Worm (Caenorhabditis elegans): ENCODE data around the gene trpp-6.

The trpp-6 gene

DNA sequence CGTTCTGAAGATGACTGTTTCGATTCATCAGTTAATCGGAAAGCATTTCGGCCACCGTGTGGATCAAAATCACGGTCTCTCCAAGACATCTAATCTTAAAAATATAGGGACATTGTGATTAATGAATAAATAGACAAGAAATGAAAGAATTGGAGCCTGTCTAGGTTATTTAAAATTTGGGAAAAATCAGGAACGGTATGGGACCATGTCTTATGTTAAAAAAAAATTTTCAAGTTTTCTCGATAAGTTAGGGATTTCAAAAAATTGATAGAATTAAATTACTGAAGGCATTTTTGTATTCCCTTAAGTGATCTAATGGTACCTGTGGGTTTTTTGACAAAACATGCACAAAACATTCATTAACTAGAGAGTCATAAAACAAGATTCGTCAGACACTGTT, 15.6 kb upstream of the trpp-6 start, which contains the start of gene unc-41:
unc-41 (minus strand) TSS at position 101 of the 400 bp plus-strand sequence.
- TF ChIP-seq hmbx-1 (tag; optimal IDR thresholded peaks at IDR 0.05) (no peak), hmg-4 (GFP tag; optimal IDR thresholded peaks at IDR 0.05) (no peak), scrt-1 (GFP tag; IDR thresholded peaks at IDR 0.05) (no peak), ceh-13 (GFP tag; optimal IDR thresholded peaks at IDR 0.05) (no peak), flt-1 (GFP tag; IDR thresholded peaks at IDR 0.05) (no peak), sea-1 (GFP tag; conservative IDR thresholded peaks at IDR 0.05) (no peak), ets-7 (tag; optimal IDR thresholded peaks at IDR 0.05) (no peak), B0310.2 (tag; optimal IDR thresholded peaks at IDR 0.05) (no peak), ceh-36 (tag; optimal IDR thresholded peaks at IDR 0.05) (no peak), tra-4 (tag; optimal IDR thresholded peaks at IDR 0.05) (no peak), pes-1 (GFP tag; IDR thresholded peaks at IDR 0.05) (no peak)

DNA sequence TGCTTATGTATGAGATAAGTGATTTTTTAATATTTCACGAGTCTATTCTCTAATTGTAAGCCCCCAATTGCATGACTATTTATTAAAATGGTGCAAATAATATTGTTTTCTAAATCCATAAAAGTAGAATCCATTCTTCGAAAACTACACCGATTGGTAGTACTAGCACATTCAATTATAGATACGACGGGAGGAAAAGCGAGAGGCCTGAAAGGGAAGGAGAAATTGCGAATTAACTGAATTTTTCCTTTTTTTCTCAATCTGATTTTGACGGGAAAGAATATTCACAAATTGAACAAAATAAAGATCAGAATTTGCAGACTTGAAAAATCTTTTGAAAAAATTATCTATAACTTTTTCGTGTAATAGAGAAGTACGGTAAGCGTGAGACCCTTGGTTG, 14.5 kb upstream of the trpp-6 start:
- no peak for TF ChIP-seq pes-1 (GFP tag; IDR thresholded peaks at IDR 0.05)
- no peak for TF ChIP-seq flt-1 (GFP tag; IDR thresholded peaks at IDR 0.05)
- TF ChIP-seq ets-7 (tag; optimal IDR thresholded peaks at IDR 0.05), result no peak
- no peak for TF ChIP-seq sea-1 (GFP tag; conservative IDR thresholded peaks at IDR 0.05)
- no peak for TF ChIP-seq scrt-1 (GFP tag; IDR thresholded peaks at IDR 0.05)
- TF ChIP-seq ama-1 (optimal IDR thresholded peaks at IDR 0.05), result no peak
- no peak for TF ChIP-seq aly-1 (tag; optimal IDR thresholded peaks at IDR 0.05)
- TF ChIP-seq ceh-36 (tag; optimal IDR thresholded peaks at IDR 0.05), result no peak
- no peak for TF ChIP-seq hnd-1 (tag; optimal IDR thresholded peaks at IDR 0.05)

DNA sequence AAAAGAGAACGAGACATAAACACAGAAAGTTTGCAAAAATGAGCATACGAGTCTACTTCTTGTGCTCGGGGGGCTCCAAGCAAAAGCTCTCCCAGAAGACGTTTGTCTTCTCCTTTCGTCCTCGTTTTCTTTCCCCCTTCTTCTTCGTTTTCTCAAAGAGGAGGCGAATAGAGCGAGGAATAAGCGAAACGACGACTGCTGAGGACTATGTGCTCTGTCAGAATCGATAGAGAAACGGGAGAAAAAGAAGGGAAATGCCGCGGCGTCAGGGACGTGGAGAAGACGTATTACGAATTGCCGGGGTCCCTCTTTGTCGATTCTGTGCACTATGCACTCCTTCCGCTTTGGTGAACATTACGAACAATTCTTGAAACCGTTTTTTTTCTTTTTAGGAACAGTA, 13.3 kb upstream of the trpp-6 start:
- TF ChIP-seq hmg-4 (GFP tag; optimal IDR thresholded peaks at IDR 0.05), result peak; percentile 22
- TF ChIP-seq tra-4 (tag; optimal IDR thresholded peaks at IDR 0.05), result no peak

DNA sequence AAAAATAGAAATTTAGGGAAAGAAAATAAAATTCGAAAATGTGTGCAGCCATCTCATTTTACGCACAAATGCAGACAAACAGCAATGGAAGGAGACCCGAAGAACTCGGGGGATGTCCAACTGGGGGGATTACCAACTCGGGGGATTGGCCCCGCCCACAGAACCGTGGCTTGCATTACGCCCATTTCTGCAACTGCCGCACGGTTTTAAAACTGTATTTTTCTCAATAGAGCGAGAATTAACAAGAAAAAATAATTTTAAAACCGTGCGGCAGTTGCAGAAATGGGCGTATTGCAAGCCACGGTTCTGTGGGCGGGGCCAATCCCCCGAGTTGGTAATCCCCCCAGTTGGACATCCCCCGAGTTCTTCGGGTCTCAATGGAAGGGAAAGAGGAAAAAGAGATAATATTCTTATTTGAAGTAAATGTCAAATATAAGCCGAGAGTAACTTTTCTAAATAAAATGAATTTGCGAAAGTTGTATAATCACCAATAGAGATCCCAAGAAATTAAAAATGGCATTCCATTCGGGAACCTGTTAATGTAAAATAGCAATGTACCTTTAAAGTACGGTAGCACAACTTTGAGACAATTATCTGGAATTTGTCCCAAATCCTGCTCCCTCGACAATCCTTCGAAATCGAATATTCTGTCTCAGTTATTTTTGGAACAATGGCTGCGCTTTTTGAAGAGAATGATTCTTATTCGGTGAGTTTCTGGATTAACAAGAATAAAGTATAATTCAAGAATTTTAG, 10.8 kb upstream of the trpp-6 start, which contains the start of the genes ruvb-1 and tofu-1:
ruvb-1 (minus strand) TSS at position 72 of the 753 bp plus-strand sequence.
tofu-1 (plus strand) TSS at position 417 of the 753 bp plus-strand sequence.
- TF ChIP-seq tbx-37 (GFP tag; conservative IDR thresholded peaks at IDR 0.05) (peak; percentile 31; the same call in 1 of the 2 replicates), ceh-36 (tag; optimal IDR thresholded peaks at IDR 0.05) (peak; percentile 39), F13C5.2 (tag; optimal IDR thresholded peaks at IDR 0.05) (peak; percentile 21), sea-1 (GFP tag; conservative IDR thresholded peaks at IDR 0.05) (0 out of 2 replicates have a peak, but pooled peaks have one; percentile 46)

DNA sequence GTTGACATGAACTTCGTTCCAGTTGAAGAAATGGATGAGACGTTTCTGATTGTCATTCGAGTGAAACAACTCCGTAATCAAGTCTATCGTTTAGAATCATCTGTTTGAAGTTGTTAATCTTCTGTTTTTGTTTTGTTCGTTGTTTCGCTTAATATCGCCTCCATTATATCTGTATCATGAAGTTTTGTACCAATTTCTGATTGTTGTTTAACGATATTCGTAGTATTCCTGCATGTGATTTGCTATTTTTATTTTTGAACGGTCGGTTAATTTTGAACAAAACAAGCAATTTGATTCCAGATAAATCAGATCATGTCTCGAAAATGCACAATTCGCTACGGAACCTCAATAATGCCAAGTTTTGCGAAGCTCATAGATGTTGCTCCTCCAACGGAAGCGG, 9.1 kb upstream of the trpp-6 start, which contains the start of gene C27H6.9:
C27H6.9 (plus strand) TSS at position 301 of the 400 bp plus-strand sequence.
- TF ChIP-seq tra-4 (tag; optimal IDR thresholded peaks at IDR 0.05), result no peak
- no peak for TF ChIP-seq hmg-4 (GFP tag; optimal IDR thresholded peaks at IDR 0.05)
- TF ChIP-seq ceh-13 (GFP tag; optimal IDR thresholded peaks at IDR 0.05), result no peak
- TF ChIP-seq ets-7 (tag; optimal IDR thresholded peaks at IDR 0.05), result no peak

DNA sequence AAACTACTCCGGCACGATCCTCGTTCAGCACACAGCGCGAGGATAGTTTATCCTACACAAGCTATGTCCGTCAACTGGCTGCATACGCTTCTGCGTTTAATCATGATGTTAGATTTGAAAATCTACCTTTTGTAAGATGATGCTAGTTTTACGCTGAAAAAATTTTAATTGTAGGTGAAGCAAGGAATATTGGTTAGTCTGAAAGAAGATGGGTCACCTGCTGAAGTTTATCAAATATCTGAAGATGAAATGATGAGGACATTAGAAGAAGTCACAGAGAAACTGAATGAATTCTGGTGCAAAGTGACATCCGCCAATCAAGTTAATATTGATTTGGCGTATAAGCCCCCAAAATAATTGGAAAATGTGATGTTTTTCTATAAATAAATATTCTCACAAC, 8.2 kb upstream of the trpp-6 start:
- TF ChIP-seq tbx-11 (GFP tag; IDR thresholded peaks at IDR 0.05) (no peak), ets-7 (tag; optimal IDR thresholded peaks at IDR 0.05) (no peak), aly-1 (tag; optimal IDR thresholded peaks at IDR 0.05) (no peak), hnd-1 (tag; optimal IDR thresholded peaks at IDR 0.05) (no peak), pes-1 (GFP tag; IDR thresholded peaks at IDR 0.05) (no peak), B0310.2 (tag; optimal IDR thresholded peaks at IDR 0.05) (no peak)

DNA sequence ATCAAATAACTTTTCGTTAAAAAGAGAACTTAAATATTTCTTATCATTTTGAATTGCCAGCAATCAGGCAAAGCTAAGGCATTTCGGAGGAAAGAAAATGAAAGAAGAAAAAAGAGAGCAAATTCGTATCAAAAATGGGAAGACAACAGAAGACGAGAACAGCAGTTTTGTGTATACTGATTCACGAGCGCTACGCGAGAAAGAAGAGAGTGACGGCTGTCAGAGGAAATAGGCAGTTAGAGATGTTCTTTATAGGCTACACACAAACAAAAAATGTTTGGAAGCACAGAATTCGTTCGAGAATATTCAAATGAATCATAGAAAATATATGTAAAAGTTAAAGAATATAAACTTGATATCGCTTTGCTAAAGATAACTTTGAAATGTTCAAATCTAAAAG, 6.9 kb upstream of the trpp-6 start:
- no peak for TF ChIP-seq pes-1 (GFP tag; IDR thresholded peaks at IDR 0.05)
- TF ChIP-seq hmbx-1 (tag; optimal IDR thresholded peaks at IDR 0.05), result no peak
- TF ChIP-seq hnd-1 (tag; optimal IDR thresholded peaks at IDR 0.05), result no peak
- no peak for TF ChIP-seq ceh-36 (tag; optimal IDR thresholded peaks at IDR 0.05)
- TF ChIP-seq tbx-11 (GFP tag; IDR thresholded peaks at IDR 0.05), result no peak
- no peak for TF ChIP-seq aly-1 (tag; optimal IDR thresholded peaks at IDR 0.05)

DNA sequence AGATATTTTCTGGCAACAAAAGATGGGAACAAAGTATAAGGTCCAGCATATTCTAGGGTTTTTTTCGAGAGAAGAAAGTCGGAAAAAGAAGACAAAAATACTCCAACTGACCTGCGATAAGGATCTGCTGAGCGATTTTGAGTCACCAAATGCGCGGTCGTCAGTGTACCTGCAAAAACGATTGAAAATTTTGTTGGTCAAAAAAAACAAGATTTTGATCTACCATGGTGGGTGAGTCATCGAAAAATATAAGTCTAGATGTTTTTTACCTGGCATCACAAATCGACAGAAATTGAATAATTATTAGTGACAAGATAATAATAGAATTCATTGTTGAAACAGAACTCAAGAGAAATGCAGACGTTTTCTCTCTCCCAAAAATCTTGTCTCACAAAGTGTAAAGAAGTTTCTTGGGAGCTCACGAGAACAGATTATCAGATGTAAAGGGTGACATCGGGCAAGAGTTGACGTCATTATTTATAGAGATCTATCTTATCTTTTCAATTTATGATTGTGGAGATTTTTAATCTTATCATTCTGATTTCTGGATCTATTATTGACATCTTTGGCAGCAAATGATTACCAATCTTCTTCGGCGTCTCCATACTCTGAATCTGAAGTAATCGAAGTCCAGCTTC, 6.3 kb upstream of the trpp-6 start:
- no peak for TF ChIP-seq sea-1 (GFP tag; conservative IDR thresholded peaks at IDR 0.05)

DNA sequence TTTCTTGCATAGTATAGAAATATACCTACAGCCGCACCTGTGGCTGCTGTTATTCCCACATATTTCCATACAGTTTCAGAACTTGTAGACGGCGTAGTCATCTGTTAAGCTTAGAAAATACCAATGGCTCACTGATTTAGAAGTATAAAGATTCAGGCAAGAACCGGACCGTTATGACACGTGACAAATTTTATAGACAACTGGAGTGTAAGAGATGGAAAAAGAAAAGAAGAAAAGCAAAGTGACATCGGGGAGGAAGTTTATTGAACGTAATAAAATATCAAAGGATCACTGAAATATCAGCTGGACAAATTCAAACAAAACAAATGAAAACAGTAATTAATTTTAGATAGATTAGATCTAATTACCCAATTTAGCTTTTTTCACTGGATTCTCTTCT, 5.5 kb upstream of the trpp-6 start, which contains the start of gene rmd-2:
rmd-2 (minus strand) TSS at position 101 of the 400 bp plus-strand sequence.
- no peak for TF ChIP-seq pes-1 (GFP tag; IDR thresholded peaks at IDR 0.05)

Data from whole organism, early embryonic.